Worm (Caenorhabditis elegans): ENCODE measurements around the gene mix-1.

Gene mix-1

DNA sequence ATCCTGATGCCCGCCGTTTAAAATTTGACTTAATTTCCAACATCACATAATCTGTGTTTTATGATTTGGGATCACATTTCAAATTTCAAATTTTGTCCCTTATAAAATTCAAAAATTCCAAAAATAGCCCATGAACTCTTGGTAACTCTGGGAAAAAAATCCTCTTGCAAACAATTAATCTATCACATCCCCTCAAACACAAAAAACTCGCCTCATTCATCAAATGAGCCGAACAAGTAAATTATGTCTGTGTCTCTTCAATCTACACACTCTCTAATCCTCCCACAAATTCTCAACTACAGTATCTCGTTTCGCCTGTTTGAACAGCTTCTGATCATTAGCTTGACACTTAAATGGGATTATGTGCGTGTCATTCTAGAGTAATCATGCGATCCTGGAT lies 13.4 kb upstream of the mix-1 start, which contains the start of gene msrp-7:
TSS of gene msrp-7 (plus strand) at position 301 of the 400 bp plus-strand sequence.
- TF ChIP-seq madf-10 (tag; optimal IDR thresholded peaks at IDR 0.05) (no peak), hmg-1.2 (GFP tag; IDR thresholded peaks at IDR 0.05) (peak; percentile 50)

DNA sequence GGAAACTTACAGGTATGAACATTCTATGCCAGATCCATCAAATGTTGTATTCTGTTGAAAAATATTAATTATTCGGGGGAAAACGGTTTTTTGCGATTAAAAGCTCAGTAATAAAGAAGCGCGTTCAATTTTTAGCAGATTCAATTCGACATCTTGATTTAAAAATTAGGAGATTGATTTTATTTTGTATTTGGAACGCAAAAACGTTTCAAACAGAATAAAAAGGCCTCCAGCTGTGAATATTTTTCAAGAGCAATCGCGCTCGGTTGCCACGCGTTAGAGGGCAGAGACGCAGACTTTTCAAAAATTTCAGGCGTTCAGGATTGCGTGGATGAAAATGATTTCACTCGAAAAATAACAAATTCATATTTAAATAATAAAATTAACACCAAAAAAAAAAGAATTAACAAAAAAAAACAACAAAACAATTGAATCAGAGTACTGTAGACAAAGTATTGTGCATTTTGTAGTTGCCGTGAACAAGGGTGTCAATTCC lies 4.1 kb upstream of the mix-1 start, which contains the start of gene R06F6.8:
TSS of gene R06F6.8 (minus strand) at position 51 of the 496 bp plus-strand sequence.
- TF ChIP-seq mes-4 (tag; optimal IDR thresholded peaks at IDR 0.05) (no peak), lin-54 (GFP tag; optimal IDR thresholded peaks at IDR 0.05) (peak; percentile 21), ceh-27 (GFP tag; optimal IDR thresholded peaks at IDR 0.05) (no peak), ets-4 (GFP tag; optimal IDR thresholded peaks at IDR 0.05) (no peak), F52B5.7 (tag; optimal IDR thresholded peaks at IDR 0.05) (no peak), sea-2 (GFP tag; IDR thresholded peaks at IDR 0.05) (no peak), D2030.7 (GFP tag; IDR thresholded peaks at IDR 0.05) (peak; percentile 50), atf-7 (tag; optimal IDR thresholded peaks at IDR 0.05) (no peak), hmg-1.2 (GFP tag; IDR thresholded peaks at IDR 0.05) (peak; percentile 89), ztf-26 (tag; optimal IDR thresholded peaks at IDR 0.05) (no peak), madf-8 (GFP tag; conservative IDR thresholded peaks at IDR 0.05) (no peak), F22D6.2 (tag; optimal IDR thresholded peaks at IDR 0.05) (no peak), ceh-40 (GFP tag; IDR thresholded peaks at IDR 0.05) (no peak), nfyb-1 (GFP tag; IDR thresholded peaks at IDR 0.05) (no peak), let-526 (GFP tag; IDR thresholded peaks at IDR 0.05) (no peak), snpc-4 (GFP tag; optimal IDR thresholded peaks at IDR 0.05) (no peak), snpc-4 (tag; optimal IDR thresholded peaks at IDR 0.05) (no peak), cebp-2 (GFP tag; IDR thresholded peaks at IDR 0.05) (no peak), snpc-1.3 (tag; optimal IDR thresholded peaks at IDR 0.05; ENCODE audit: insufficient read depth) (no peak), mxl-1 (tag; optimal IDR thresholded peaks at IDR 0.05) (no peak), mcd-1 (GFP tag; IDR thresholded peaks at IDR 0.05) (peak; percentile 74), F23B12.7 (tag; optimal IDR thresholded peaks at IDR 0.05; ENCODE audit: insufficient read depth) (no peak), nhr-27 (tag; optimal IDR thresholded peaks at IDR 0.05) (no peak), ekl-4 (GFP tag; IDR thresholded peaks at IDR 0.05) (no peak), ztf-28 (GFP tag; IDR thresholded peaks at IDR 0.05) (no peak), tbp1 (GFP tag; optimal IDR thresholded peaks at IDR 0.05) (no peak), chd-7 (tag; optimal IDR thresholded peaks at IDR 0.05) (no peak), lir-1 (GFP tag; conservative IDR thresholded peaks at IDR 0.05) (no peak), zfh-2 (GFP tag; conservative IDR thresholded peaks at IDR 0.05) (no peak), B0035.1 (tag; optimal IDR thresholded peaks at IDR 0.05) (no peak), F57C9.4 (tag; optimal IDR thresholded peaks at IDR 0.05) (no peak), C17E4.6 (GFP tag; IDR thresholded peaks at IDR 0.05) (no peak), egl-18 (GFP tag; IDR thresholded peaks at IDR 0.05) (no peak), bed-2 (GFP tag; IDR thresholded peaks at IDR 0.05) (no peak), ceh-79 (tag; optimal IDR thresholded peaks at IDR 0.05) (no peak), snpc-3.4 (tag; optimal IDR thresholded peaks at IDR 0.05) (peak; percentile 2), lsl-1 (GFP tag; optimal IDR thresholded peaks at IDR 0.05) (peak; percentile 63), nfya-2 (GFP tag; IDR thresholded peaks at IDR 0.05) (no peak), hrde-1 (tag; optimal IDR thresholded peaks at IDR 0.05; ENCODE audit: borderline replicate concordance) (no peak), hmg-20 (GFP tag; IDR thresholded peaks at IDR 0.05) (no peak), zim-3 (tag; optimal IDR thresholded peaks at IDR 0.05) (no peak), F49E8.2 (tag; optimal IDR thresholded peaks at IDR 0.05; ENCODE audit: insufficient read depth) (no peak), rcor-1 (GFP tag; IDR thresholded peaks at IDR 0.05) (no peak), ceh-91 (GFP tag; IDR thresholded peaks at IDR 0.05) (no peak)

Measured in whole organism, young adult.